Fruit fly (Drosophila melanogaster): ENCODE data around the gene CG17834.

CG17834 gene

dm6 chr2L:8514748-8515147, 14.2 kb upstream of the CG17834 start, which contains the start of the genes CG13097 and PIG-U (continued):
- peak; percentile 29 for TF ChIP-seq CG10274 (GFP tag; optimal IDR thresholded peaks at IDR 0.05)
- TF ChIP-seq gt (GFP tag; IDR thresholded peaks at IDR 0.05) = no peak
- TF ChIP-seq CG2120 (GFP tag; optimal IDR thresholded peaks at IDR 0.05) = peak; percentile 92
- TF ChIP-seq hth (optimal IDR thresholded peaks at IDR 0.05) = no peak
- peak; percentile 36 for TF ChIP-seq CG3163 (GFP tag; optimal IDR thresholded peaks at IDR 0.05)
- TF ChIP-seq Xrp1 (GFP tag; IDR thresholded peaks at IDR 0.05) = peak; percentile 81
- no peak for TF ChIP-seq emc (GFP tag; optimal IDR thresholded peaks at IDR 0.05)
- TF ChIP-seq stwl (tag; optimal IDR thresholded peaks at IDR 0.05) = peak; percentile 74
- peak; percentile 58 for TF ChIP-seq CG4730 (GFP tag; IDR thresholded peaks at IDR 0.05)
- no peak for TF ChIP-seq yki (optimal IDR thresholded peaks at IDR 0.05)
- peak; percentile 51 for TF ChIP-seq wor (GFP tag; IDR thresholded peaks at IDR 0.05)
- TF ChIP-seq CG17328 (GFP tag; IDR thresholded peaks at IDR 0.05) = peak; percentile 81
- peak; percentile 50; the same call in 1 of the 2 replicates for TF ChIP-seq CG1024 (GFP tag; IDR thresholded peaks at IDR 0.05)
- TF ChIP-seq CG17912 (GFP tag; optimal IDR thresholded peaks at IDR 0.05) = no peak
- TF ChIP-seq Usf (GFP tag; optimal IDR thresholded peaks at IDR 0.05) = peak; percentile 20
- peak; percentile 53; the same call in 1 of the 2 replicates for TF ChIP-seq CG31224 (GFP tag; IDR thresholded peaks at IDR 0.05)
- peak; percentile 79 for TF ChIP-seq Dref (GFP tag; IDR thresholded peaks at IDR 0.05)
- TF ChIP-seq lilli (GFP tag; optimal IDR thresholded peaks at IDR 0.05) = peak; percentile 95
- TF ChIP-seq gsb-n (tag; optimal IDR thresholded peaks at IDR 0.05) = no peak
- TF ChIP-seq CG33213 (GFP tag; optimal IDR thresholded peaks at IDR 0.05) = peak; percentile 78
- TF ChIP-seq CG13775 (GFP tag; optimal IDR thresholded peaks at IDR 0.05) = peak; percentile 82
- TF ChIP-seq CG1832 (GFP tag; optimal IDR thresholded peaks at IDR 0.05) = no peak
- TF ChIP-seq h (optimal IDR thresholded peaks at IDR 0.05) = no peak
- TF ChIP-seq Lpt (GFP tag; optimal IDR thresholded peaks at IDR 0.05) = no peak
- no peak; the same call in 1 of the 3 replicates for TF ChIP-seq Optix (GFP tag; IDR thresholded peaks at IDR 0.05)
- peak; percentile 59; the same call in 1 of the 2 replicates for TF ChIP-seq Rx (GFP tag; IDR thresholded peaks at IDR 0.05)
- TF ChIP-seq CG9215 (GFP tag; IDR thresholded peaks at IDR 0.05) = peak; percentile 72
- TF ChIP-seq jigr1 (GFP tag; IDR thresholded peaks at IDR 0.05) = no peak
- TF ChIP-seq CG6854 (GFP tag; optimal IDR thresholded peaks at IDR 0.05) = no peak
- TF ChIP-seq CG10431 (GFP tag; optimal IDR thresholded peaks at IDR 0.05) = peak; percentile 34
- peak; percentile 71 for TF ChIP-seq Meics (GFP tag; optimal IDR thresholded peaks at IDR 0.05)
- no peak for TF ChIP-seq sqz (GFP tag; optimal IDR thresholded peaks at IDR 0.05)
- TF ChIP-seq Blimp-1 (GFP tag; optimal IDR thresholded peaks at IDR 0.05) = no peak
- TF ChIP-seq bbx (GFP tag; IDR thresholded peaks at IDR 0.05; ENCODE audit: partially characterized antibody) = peak; percentile 81
- no peak for TF ChIP-seq pan (optimal IDR thresholded peaks at IDR 0.05)
- TF ChIP-seq pan (GFP tag; optimal IDR thresholded peaks at IDR 0.05 in 1 of 2, IDR thresholded peaks at IDR 0.05 in 1 of 2) = peak in 1 of 2 experiments; percentile 84
- TF ChIP-seq CG2712 (tag; optimal IDR thresholded peaks at IDR 0.05) = peak; percentile 90
- peak; percentile 65 for TF ChIP-seq Bteb2 (GFP tag; optimal IDR thresholded peaks at IDR 0.05)
- peak; percentile 68 for TF ChIP-seq tap (tag; optimal IDR thresholded peaks at IDR 0.05)
- peak; percentile 50 for TF ChIP-seq schlank (tag; optimal IDR thresholded peaks at IDR 0.05)
- peak; percentile 35 for TF ChIP-seq Deaf1 (tag; optimal IDR thresholded peaks at IDR 0.05)
- TF ChIP-seq CG18476 (GFP tag; optimal IDR thresholded peaks at IDR 0.05) = peak; percentile 86
- peak; percentile 88 for TF ChIP-seq ems (GFP tag; optimal IDR thresholded peaks at IDR 0.05)
- peak; percentile 81 for TF ChIP-seq CG4854 (GFP tag; optimal IDR thresholded peaks at IDR 0.05)
- peak; percentile 72 for TF ChIP-seq CG10979 (tag; optimal IDR thresholded peaks at IDR 0.05)
- peak; percentile 67 for TF ChIP-seq shn (GFP tag; optimal IDR thresholded peaks at IDR 0.05)
- TF ChIP-seq Rfx (GFP tag; IDR thresholded peaks at IDR 0.05) = peak; percentile 90
- peak in 1 of 2 experiments; percentile 13 for TF ChIP-seq insv (GFP tag; optimal IDR thresholded peaks at IDR 0.05)
- no peak for TF ChIP-seq D (optimal IDR thresholded peaks at IDR 0.05)
- no peak for TF ChIP-seq D (GFP tag; optimal IDR thresholded peaks at IDR 0.05)
- TF ChIP-seq ro (GFP tag; IDR thresholded peaks at IDR 0.05) = no peak
- peak; percentile 40; the same call in 1 of the 2 replicates for TF ChIP-seq CG10321 (GFP tag; IDR thresholded peaks at IDR 0.05)
- peak; percentile 18; the same call in 1 of the 2 replicates for TF ChIP-seq peb (GFP tag; IDR thresholded peaks at IDR 0.05)
